Fruit fly (Drosophila melanogaster): ENCODE results near the gene CG7099.

The CG7099 gene

DNA sequence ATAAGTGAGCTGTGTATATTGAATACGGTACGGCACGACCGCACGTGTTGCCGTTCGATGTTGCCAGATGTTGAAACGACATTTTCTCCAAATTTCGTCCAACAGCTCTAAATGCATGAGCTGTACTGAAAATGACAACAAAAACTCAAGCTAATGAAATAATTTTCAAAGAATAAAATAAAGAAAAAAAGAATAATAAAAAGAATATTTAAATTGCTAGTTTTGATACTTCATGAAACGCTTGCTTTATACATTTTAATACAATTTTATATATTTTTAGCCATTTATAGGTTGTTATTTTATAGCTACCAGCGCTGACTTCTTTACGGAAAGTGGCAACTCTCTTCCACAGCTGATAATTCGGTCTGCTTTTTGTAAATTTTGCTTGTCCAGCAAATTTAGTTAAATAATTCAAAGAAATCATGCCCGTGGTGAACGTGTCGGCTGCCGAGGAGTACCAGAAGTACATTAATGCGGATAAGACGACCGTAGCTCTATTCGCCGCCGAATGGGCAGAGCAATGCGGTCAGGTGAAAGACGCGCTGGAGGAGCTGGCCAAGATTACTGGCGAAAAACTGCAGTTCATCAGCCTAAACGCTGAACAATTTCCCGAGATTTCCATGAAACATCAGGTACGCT, 21.1 kb upstream of the CG7099 start, which contains the start of the genes Nnp-1 and Grx3 (continued):
- no peak for TF ChIP-seq Antp (GFP tag; optimal IDR thresholded peaks at IDR 0.05)
- TF ChIP-seq dati (GFP tag; IDR thresholded peaks at IDR 0.05): no peak
- 0 out of 2 replicates have a peak, but pooled peaks have one; percentile 12 for TF ChIP-seq tna (GFP tag; IDR thresholded peaks at IDR 0.05; ENCODE audit: partially characterized antibody)
- TF ChIP-seq jigr1 (GFP tag; IDR thresholded peaks at IDR 0.05): no peak
- no peak for TF ChIP-seq vvl (GFP tag; IDR thresholded peaks at IDR 0.05)
- no peak for TF ChIP-seq sens (GFP tag)
- TF ChIP-seq grn (GFP tag; optimal IDR thresholded peaks at IDR 0.05): no peak
- TF ChIP-seq CG7271 (tag; optimal IDR thresholded peaks at IDR 0.05): no peak
- no peak for TF ChIP-seq run (tag; optimal IDR thresholded peaks at IDR 0.05)
- no peak for TF ChIP-seq pan (optimal IDR thresholded peaks at IDR 0.05)
- no peak for TF ChIP-seq pan (GFP tag; optimal IDR thresholded peaks at IDR 0.05 in 1 of 2, IDR thresholded peaks at IDR 0.05 in 1 of 2)
- no peak for TF ChIP-seq CG16779 (GFP tag; IDR thresholded peaks at IDR 0.05)
- no peak for TF ChIP-seq wor (GFP tag; IDR thresholded peaks at IDR 0.05)
- TF ChIP-seq bab2 (GFP tag; optimal IDR thresholded peaks at IDR 0.05): no peak
- TF ChIP-seq Dip3 (GFP tag; optimal IDR thresholded peaks at IDR 0.05): no peak
- TF ChIP-seq yki (optimal IDR thresholded peaks at IDR 0.05): no peak
- no peak for TF ChIP-seq Drgx (GFP tag; IDR thresholded peaks at IDR 0.05)
- TF ChIP-seq schlank (tag; optimal IDR thresholded peaks at IDR 0.05): no peak
- peak; percentile 46; the same call in 1 of the 2 replicates for TF ChIP-seq CG4360 (GFP tag; IDR thresholded peaks at IDR 0.05)
- TF ChIP-seq CG3838 (GFP tag; optimal IDR thresholded peaks at IDR 0.05): no peak
- TF ChIP-seq CG6654 (GFP tag; optimal IDR thresholded peaks at IDR 0.05): no peak
- no peak for TF ChIP-seq kah (GFP tag; optimal IDR thresholded peaks at IDR 0.05)
- peak; percentile 7 for TF ChIP-seq pho (GFP tag; optimal IDR thresholded peaks at IDR 0.05)
- peak; percentile 51 for TF ChIP-seq CG17385 (GFP tag; optimal IDR thresholded peaks at IDR 0.05)
- peak; percentile 41 for TF ChIP-seq BEAF-32 (GFP tag; optimal IDR thresholded peaks at IDR 0.05)
- TF ChIP-seq Opbp (GFP tag; IDR thresholded peaks at IDR 0.05; ENCODE audit: partially characterized antibody): no peak
- TF ChIP-seq org-1 (GFP tag; optimal IDR thresholded peaks at IDR 0.05): no peak
- TF ChIP-seq Ets65A (GFP tag): peak; percentile 71
- TF ChIP-seq dmrt99B (tag; optimal IDR thresholded peaks at IDR 0.05): no peak
- no peak for TF ChIP-seq Neu2 (GFP tag; optimal IDR thresholded peaks at IDR 0.05; ENCODE audit: borderline replicate concordance)
- no peak for TF ChIP-seq PHDP (tag; optimal IDR thresholded peaks at IDR 0.05)
- no peak for TF ChIP-seq jumu (GFP tag; optimal IDR thresholded peaks at IDR 0.05)
- TF ChIP-seq Hey (tag; optimal IDR thresholded peaks at IDR 0.05): no peak
- TF ChIP-seq lbe (GFP tag; optimal IDR thresholded peaks at IDR 0.05): no peak
- TF ChIP-seq z (GFP tag; IDR thresholded peaks at IDR 0.05): no peak
- TF ChIP-seq Hr51 (GFP tag; optimal IDR thresholded peaks at IDR 0.05): no peak
- TF ChIP-seq CrebB (tag; optimal IDR thresholded peaks at IDR 0.05): no peak
- TF ChIP-seq fu2 (GFP tag; optimal IDR thresholded peaks at IDR 0.05): no peak
- TF ChIP-seq hb (GFP tag; IDR thresholded peaks at IDR 0.05; ENCODE audit: partially characterized antibody): no peak
- TF ChIP-seq ci (GFP tag; IDR thresholded peaks at IDR 0.05): 0 out of 3 replicates have a peak, but pooled peaks have one; percentile 12
- TF ChIP-seq CG4730 (GFP tag; IDR thresholded peaks at IDR 0.05): no peak
- no peak for TF ChIP-seq Dref (GFP tag; IDR thresholded peaks at IDR 0.05)
- TF ChIP-seq Hr78 (GFP tag; optimal IDR thresholded peaks at IDR 0.05): no peak
- no peak for TF ChIP-seq CG11695 (GFP tag; IDR thresholded peaks at IDR 0.05)
- no peak for TF ChIP-seq CG13624 (GFP tag; optimal IDR thresholded peaks at IDR 0.05)
- no peak for TF ChIP-seq trh (GFP tag; optimal IDR thresholded peaks at IDR 0.05)
- no peak for TF ChIP-seq CG7372 (GFP tag; IDR thresholded peaks at IDR 0.05)
- TF ChIP-seq slp2 (GFP tag; optimal IDR thresholded peaks at IDR 0.05): no peak
- TF ChIP-seq Dfd (GFP tag; optimal IDR thresholded peaks at IDR 0.05): no peak
- no peak for TF ChIP-seq ems (GFP tag; optimal IDR thresholded peaks at IDR 0.05)
- TF ChIP-seq Hmr (GFP tag; optimal IDR thresholded peaks at IDR 0.05): peak; percentile 20
- no peak for TF ChIP-seq sd (tag; optimal IDR thresholded peaks at IDR 0.05)

All from whole organism, embryonic.